Worm (Caenorhabditis elegans): Measurements from ENCODE around the gene hst-1.

DNA sequence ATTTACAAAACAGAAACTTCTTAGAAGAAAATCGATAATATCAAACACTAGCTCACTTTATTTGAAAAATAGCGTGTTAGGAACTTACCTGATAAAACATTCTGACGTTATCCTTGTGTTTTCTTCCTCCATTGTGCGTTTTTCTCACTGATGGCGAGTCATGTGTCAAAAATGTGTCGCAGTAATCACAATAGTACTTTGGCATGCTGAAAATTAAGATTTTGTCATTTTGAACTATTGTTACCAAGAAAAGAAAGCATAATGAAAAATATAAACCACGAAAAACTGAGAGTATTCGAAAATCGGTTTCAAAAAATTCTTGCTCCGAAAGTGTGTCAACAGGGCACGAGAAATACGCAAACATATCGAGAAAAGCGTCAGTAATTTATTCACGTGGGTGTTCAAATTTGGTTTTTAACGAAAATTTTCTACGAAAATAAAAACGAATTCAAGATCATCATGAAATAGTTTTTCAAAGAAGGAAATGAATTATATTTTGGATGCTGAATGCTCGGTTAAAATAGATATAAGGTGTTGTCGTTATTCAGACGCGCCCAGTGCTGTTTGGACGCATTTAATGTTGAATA is 3.6 kb downstream of the hst-1 start, which contains the start of gene snrp-3:
- TF ChIP-seq ceh-34 (tag; optimal IDR thresholded peaks at IDR 0.05) (peak; percentile 9), fkh-10 (GFP tag; optimal IDR thresholded peaks at IDR 0.05) (no peak), hlh-13 (GFP tag; optimal IDR thresholded peaks at IDR 0.05) (no peak), hlh-30 (tag; optimal IDR thresholded peaks at IDR 0.05; ENCODE audit: insufficient read depth) (peak; percentile 80), sox-2 (GFP tag; IDR thresholded peaks at IDR 0.05) (no peak)

Measured in whole organism, late embryonic.